Fruit fly (Drosophila melanogaster) whole organism, prepupa: ENCODE data around the gene FER.

Source experiments
- Blimp-1 ChIP-seq: fragments of 200-800 bp; sonication (Bioruptor generic); optimal IDR thresholded peaks from 3 replicates; lab custom pipeline; 2017; ENCODE audit warnings: missing biosample characterization, missing genetic modification characterization, mild to moderate bottlenecking, moderate library complexity, missing genetic modification reagents
- CG10631 ChIP-seq: fragments of 200-800 bp; sonication (Bioruptor generic); optimal IDR thresholded peaks from 2 replicates; lab custom pipeline; 2016; ENCODE audit warnings: missing biosample characterization, missing genetic modification characterization
- CG11294 ChIP-seq: fragments of 200-800 bp; sonication (Bioruptor generic); IDR thresholded peaks from 2 replicates; pipeline ENCODE4 v1.3.6; 2022; ENCODE audit warnings: missing biosample characterization, missing genetic modification characterization
- CG11762 ChIP-seq: fragments of 200-800 bp; sonication (Bioruptor generic); optimal IDR thresholded peaks from 3 replicates; lab custom pipeline; 2016; ENCODE audit warnings: missing biosample characterization, missing genetic modification characterization; ENCODE audit not compliant: insufficient read depth
- CG15336 ChIP-seq: fragments of 200-800 bp; sonication (Bioruptor generic); IDR thresholded peaks from 2 replicates; pipeline ENCODE4 v1.3.6; 2022; ENCODE audit warnings: missing biosample characterization, missing genetic modification characterization
- CG3032 ChIP-seq: fragments of 200-800 bp; optimal IDR thresholded peaks from 2 replicates; lab custom pipeline; 2019; ENCODE audit warnings: missing biosample characterization, mild to moderate bottlenecking, missing genetic modification characterization, moderate library complexity
- CG31627 ChIP-seq: fragments of 200-800 bp; sonication (Bioruptor generic); optimal IDR thresholded peaks from 3 replicates; lab custom pipeline; 2016; ENCODE audit warnings: missing biosample characterization, missing genetic modification characterization
- CG32006 ChIP-seq: fragments of 200-800 bp; sonication (Bioruptor generic); optimal IDR thresholded peaks from 3 replicates; lab custom pipeline; 2017; ENCODE audit warnings: missing biosample characterization, mild to moderate bottlenecking, missing genetic modification characterization
- CG34406 ChIP-seq: fragments of 200-800 bp; sonication (Bioruptor generic); optimal IDR thresholded peaks from 3 replicates; lab custom pipeline; 2016; ENCODE audit warnings: missing biosample characterization, missing genetic modification characterization
- CG3919 ChIP-seq: fragments of 200-800 bp; sonication (Bioruptor generic); optimal IDR thresholded peaks from 3 replicates; lab custom pipeline; 2016; ENCODE audit warnings: missing biosample characterization, missing genetic modification characterization
- CG4318 ChIP-seq: fragments of 200-800 bp; sonication (Bioruptor generic); optimal IDR thresholded peaks from 3 replicates; lab custom pipeline; 2017; ENCODE audit warnings: missing biosample characterization, mild to moderate bottlenecking, missing genetic modification characterization
- CG6163 ChIP-seq: fragments of 200-800 bp; sonication (Bioruptor generic); IDR thresholded peaks from 3 replicates; pipeline ENCODE4 v1.3.6; 2022; ENCODE audit warnings: missing biosample characterization, missing genetic modification characterization
- CG6276 ChIP-seq: fragments of 200-800 bp; sonication (Bioruptor generic); optimal IDR thresholded peaks from 2 replicates; lab custom pipeline; 2017; ENCODE audit warnings: missing biosample characterization, mild to moderate bottlenecking, missing genetic modification characterization
- CG6792 ChIP-seq: fragments of 200-800 bp; sonication (Bioruptor generic); optimal IDR thresholded peaks from 3 replicates; lab custom pipeline; 2016; ENCODE audit warnings: missing biosample characterization, missing genetic modification characterization
- CG6808 ChIP-seq: fragments of 200-800 bp; sonication (Bioruptor generic); optimal IDR thresholded peaks from 3 replicates; lab custom pipeline; 2017; ENCODE audit warnings: missing biosample characterization, missing genetic modification characterization, mild to moderate bottlenecking, moderate library complexity, missing genetic modification reagents
- CG8319 ChIP-seq: fragments of 200-800 bp; sonication (Bioruptor generic); optimal IDR thresholded peaks from 3 replicates; lab custom pipeline; 2016; ENCODE audit warnings: missing biosample characterization, missing genetic modification characterization
- CG8632 ChIP-seq: fragments of 200-800 bp; sonication (Bioruptor generic); optimal IDR thresholded peaks from 3 replicates; lab custom pipeline; 2016; ENCODE audit warnings: missing biosample characterization, missing genetic modification characterization
- CG9139 ChIP-seq: fragments of 200-800 bp; sonication (Bioruptor generic); optimal IDR thresholded peaks from 3 replicates; lab custom pipeline; 2017; ENCODE audit warnings: missing biosample characterization, mild to moderate bottlenecking, missing genetic modification characterization
- Eip75B ChIP-seq: fragments of 200-800 bp; sonication (Bioruptor generic); optimal IDR thresholded peaks from 3 replicates; lab custom pipeline; 2016; ENCODE audit warnings: missing biosample characterization, missing genetic modification characterization
- Eip78C ChIP-seq: fragments of 200-800 bp; sonication (Bioruptor generic); peaks from one replicate; lab custom pipeline; 2016; ENCODE audit warnings: missing biosample characterization, missing genetic modification characterization
- Eip93F ChIP-seq: fragments of 200-800 bp; sonication (Bioruptor generic); optimal IDR thresholded peaks from 2 replicates; lab custom pipeline; 2016; ENCODE audit warnings: missing biosample characterization, mild to moderate bottlenecking, missing genetic modification characterization
- Ets21C ChIP-seq: fragments of 200-800 bp; sonication (Bioruptor generic); optimal IDR thresholded peaks from 3 replicates; lab custom pipeline; 2016; ENCODE audit warnings: missing biosample characterization, missing genetic modification characterization
- Ets96B ChIP-seq: fragments of 200-800 bp; optimal IDR thresholded peaks from 2 replicates; lab custom pipeline; 2019; ENCODE audit warnings: missing biosample characterization, mild to moderate bottlenecking, missing genetic modification characterization, moderate library complexity
- Gug ChIP-seq: fragments of 200-800 bp; sonication (Bioruptor generic); IDR thresholded peaks from 2 replicates; pipeline ENCODE4 v1.3.6; 2022; ENCODE audit warnings: missing biosample characterization, missing genetic modification characterization
- Hr39 ChIP-seq: fragments of 200-800 bp; sonication (Bioruptor generic); optimal IDR thresholded peaks from 2 replicates; lab custom pipeline; 2016; ENCODE audit warnings: missing biosample characterization, missing genetic modification characterization
- Hr4 ChIP-seq: fragments of 200-800 bp; sonication (Bioruptor generic); optimal IDR thresholded peaks from 3 replicates; lab custom pipeline; 2016; ENCODE audit warnings: missing biosample characterization, missing genetic modification characterization
- Lpt ChIP-seq: fragments of 200-800 bp; sonication (Bioruptor generic); optimal IDR thresholded peaks from 3 replicates; lab custom pipeline; 2016; ENCODE audit warnings: missing biosample characterization, missing genetic modification characterization
- Met ChIP-seq: fragments of 200-800 bp; sonication (Bioruptor generic); optimal IDR thresholded peaks from 3 replicates; lab custom pipeline; 2016; ENCODE audit warnings: missing biosample characterization, missing genetic modification characterization
- OdsH ChIP-seq: fragments of 200-800 bp; sonication (Bioruptor generic); optimal IDR thresholded peaks from 3 replicates; lab custom pipeline; 2016; ENCODE audit warnings: missing biosample characterization, missing genetic modification characterization
- Sox102F ChIP-seq: fragments of 200-800 bp; sonication (Bioruptor generic); optimal IDR thresholded peaks from 2 replicates; lab custom pipeline; 2016; ENCODE audit warnings: missing biosample characterization, mild to moderate bottlenecking, missing genetic modification characterization
- Sox14 ChIP-seq: fragments of 200-800 bp; sonication (Bioruptor generic); optimal IDR thresholded peaks from 3 replicates; lab custom pipeline; 2016; ENCODE audit warnings: missing biosample characterization, missing genetic modification characterization
- achi ChIP-seq: fragments of 200-800 bp; sonication (Bioruptor generic); optimal IDR thresholded peaks from 3 replicates; lab custom pipeline; 2016; ENCODE audit warnings: missing biosample characterization, missing genetic modification characterization
- acj6 ChIP-seq: fragments of 200-800 bp; sonication (Bioruptor generic); optimal IDR thresholded peaks from 3 replicates; lab custom pipeline; 2016; ENCODE audit warnings: missing biosample characterization, missing genetic modification characterization
- dac ChIP-seq: fragments of 200-800 bp; sonication (Bioruptor generic); optimal IDR thresholded peaks from 2 replicates; lab custom pipeline; 2017; ENCODE audit warnings: missing biosample characterization, mild to moderate bottlenecking, missing genetic modification characterization
- dsx ChIP-seq: fragments of 200-800 bp; optimal IDR thresholded peaks from 3 replicates; lab custom pipeline; 2019; ENCODE audit warnings: missing biosample characterization, mild to moderate bottlenecking, missing genetic modification characterization, moderate library complexity; ENCODE audit not compliant: poor library complexity, severe bottlenecking
- eg ChIP-seq: fragments of 200-800 bp; sonication (Bioruptor generic); IDR thresholded peaks from 3 replicates; pipeline ENCODE4 v1.3.6; 2022; ENCODE audit warnings: missing biosample characterization, missing genetic modification characterization
- esn ChIP-seq: fragments of 200-800 bp; sonication (Bioruptor generic); optimal IDR thresholded peaks from 2 replicates; lab custom pipeline; 2016; ENCODE audit warnings: missing biosample characterization, mild to moderate bottlenecking, missing genetic modification characterization, moderate library complexity
- fd85E ChIP-seq: fragments of 200-800 bp; sonication (Bioruptor generic); optimal IDR thresholded peaks from 3 replicates; lab custom pipeline; 2016; ENCODE audit warnings: missing biosample characterization, missing genetic modification characterization
- lz ChIP-seq: fragments of 200-800 bp; sonication (Bioruptor generic); optimal IDR thresholded peaks from 3 replicates; lab custom pipeline; 2016; ENCODE audit warnings: missing biosample characterization, missing genetic modification characterization
- net ChIP-seq: fragments of 200-800 bp; sonication (Bioruptor generic); optimal IDR thresholded peaks from 3 replicates; lab custom pipeline; 2016; ENCODE audit warnings: missing biosample characterization, missing genetic modification characterization
- pdm3 ChIP-seq: fragments of 200-800 bp; sonication (Bioruptor generic); optimal IDR thresholded peaks from 3 replicates; lab custom pipeline; 2016; ENCODE audit warnings: missing biosample characterization, missing genetic modification characterization
- salr ChIP-seq, 2 experiments: fragments of 200-800 bp; sonication (Bioruptor generic); optimal IDR thresholded peaks; 3 replicates each; lab custom pipeline; 2016 to 2018; ENCODE audit warnings: missing biosample characterization in 2 of 2, missing genetic modification characterization in 2 of 2, mild to moderate bottlenecking in 1 of 2
- svp ChIP-seq: fragments of 200-800 bp; sonication (Bioruptor generic); peaks from one replicate; lab custom pipeline; 2016; ENCODE audit warnings: missing biosample characterization, missing genetic modification characterization
- vri ChIP-seq: fragments of 200-800 bp; sonication (Bioruptor generic); optimal IDR thresholded peaks from 3 replicates; lab custom pipeline; 2016; ENCODE audit warnings: missing biosample characterization, mild to moderate bottlenecking, missing genetic modification characterization

FER gene

dm6 chr3R:9340425-9341188 is 53.7 kb downstream of the FER start (continued):
- TF ChIP-seq CG6792 (peak; percentile 83), Gug (GFP tag; lab: Robert Waterston, UW) (peak; percentile 60), CG6276 (GFP tag; lab: Kevin White, UChicago) (peak; percentile 85), svp (GFP tag; lab: Kevin White, UChicago) (peak; percentile 71), CG8632 (GFP tag; lab: Kevin White, UChicago) (peak; percentile 86), salr (GFP tag; optimal IDR thresholded peaks at IDR 0.05; lab: Kevin White, UChicago) (peak; percentile 58 to 89), Lpt (peak; percentile 73), CG10631 (GFP tag; lab: Kevin White, UChicago) (peak; percentile 85), fd85E (GFP tag; lab: Kevin White, UChicago) (no peak), OdsH (peak; percentile 90), Eip93F (GFP tag; lab: Kevin White, UChicago) (peak; percentile 66), Sox102F (GFP tag; lab: Kevin White, UChicago) (peak; percentile 81), CG9139 (peak; percentile 79), CG4318 (GFP tag; lab: Kevin White, UChicago) (peak; percentile 85), Ets21C (GFP tag; lab: Kevin White, UChicago) (peak; percentile 68), Met (GFP tag; lab: Kevin White, UChicago) (peak; percentile 79), pdm3 (peak; percentile 79), CG32006 (GFP tag; lab: Kevin White, UChicago) (peak; percentile 94), Hr4 (GFP tag; lab: Kevin White, UChicago) (peak; percentile 77), CG15336 (GFP tag; lab: Robert Waterston, UW) (peak; percentile 72), CG3919 (GFP tag; lab: Kevin White, UChicago) (peak; percentile 86), Eip78C (GFP tag; lab: Kevin White, UChicago) (peak; percentile 95), eg (GFP tag; lab: Robert Waterston, UW) (peak; percentile 71; the same call in 2 of the 3 replicates), Hr39 (peak; percentile 84), CG31627 (peak; percentile 77), CG6808 (GFP tag; lab: Kevin White, UChicago) (peak; percentile 81), CG11294 (GFP tag; lab: Robert Waterston, UW) (peak; percentile 72), esn (GFP tag; lab: Kevin White, UChicago) (peak; percentile 86), CG8319 (peak; percentile 75), CG6163 (GFP tag; lab: Robert Waterston, UW) (peak; percentile 65; the same call in 2 of the 3 replicates), vri (GFP tag; lab: Kevin White, UChicago) (peak; percentile 49), dac (peak; percentile 72), CG11762 (peak; percentile 83), Blimp-1 (GFP tag; lab: Kevin White, UChicago) (peak; percentile 82), CG3032 (tag; lab: Kevin White, UChicago) (peak; percentile 83), Eip75B (GFP tag; lab: Kevin White, UChicago) (peak; percentile 73), Ets96B (tag; lab: Kevin White, UChicago) (peak; percentile 80), CG34406 (GFP tag; lab: Kevin White, UChicago) (peak; percentile 89), lz (peak; percentile 83), Sox14 (GFP tag; lab: Kevin White, UChicago) (peak; percentile 78)

dm6 chr3R:9340076-9340315 is 54.4 kb downstream of the FER start, which contains the start of gene drn:
Gene drn, plus strand, starts transcription at chr3R:9340216.
- no peak for TF ChIP-seq achi
- TF ChIP-seq Ets96B (tag; lab: Kevin White, UChicago), result no peak
- TF ChIP-seq Hr4 (GFP tag; lab: Kevin White, UChicago), result no peak
- no peak for TF ChIP-seq net (GFP tag; lab: Kevin White, UChicago)
- no peak for TF ChIP-seq CG15336 (GFP tag; lab: Robert Waterston, UW)
- no peak for TF ChIP-seq CG34406 (GFP tag; lab: Kevin White, UChicago)
- no peak for TF ChIP-seq esn (GFP tag; lab: Kevin White, UChicago)
- TF ChIP-seq acj6, result no peak
- TF ChIP-seq vri (GFP tag; lab: Kevin White, UChicago), result no peak
- no peak for TF ChIP-seq svp (GFP tag; lab: Kevin White, UChicago)
- TF ChIP-seq dsx (GFP tag; lab: Kevin White, UChicago), result no peak
